Worm (Caenorhabditis elegans) whole organism, early embryonic: ENCODE results near the gene noca-2.

Experiments used
- B0310.2 ChIP-seq: sonication (generic microtip); optimal IDR thresholded peaks from 2 replicates; lab custom pipeline; 2016; ENCODE audit warnings: mild to moderate bottlenecking, missing genetic modification characterization, missing compliant biosample characterization
- F13C5.2 ChIP-seq: sonication (generic microtip); optimal IDR thresholded peaks from 2 replicates; lab custom pipeline; 2017; ENCODE audit warnings: mild to moderate bottlenecking, missing genetic modification characterization, inconsistent platforms, missing compliant biosample characterization
- aly-1 ChIP-seq: sonication (generic microtip); optimal IDR thresholded peaks from 2 replicates; lab custom pipeline; 2016; ENCODE audit warnings: missing genetic modification characterization, missing compliant biosample characterization
- ama-1 ChIP-seq: fragments of 150-350 bp; optimal IDR thresholded peaks from 2 replicates; lab custom pipeline; 2014
- ceh-13 ChIP-seq: fragments of 200-800 bp; sonication (Bioruptor generic); optimal IDR thresholded peaks from 2 replicates; lab custom pipeline; 2018; ENCODE audit warnings: mild to moderate bottlenecking, missing genetic modification characterization, missing compliant biosample characterization
- ceh-36 ChIP-seq: sonication (generic microtip); optimal IDR thresholded peaks from 2 replicates; lab custom pipeline; 2016; ENCODE audit warnings: missing genetic modification characterization, inconsistent platforms, missing compliant biosample characterization
- ets-7 ChIP-seq: sonication (generic microtip); optimal IDR thresholded peaks from 2 replicates; lab custom pipeline; 2016; ENCODE audit warnings: missing genotype, missing genetic modification characterization, missing compliant biosample characterization
- flt-1 ChIP-seq: fragments of 200-800 bp; sonication (Bioruptor generic); IDR thresholded peaks from 2 replicates; pipeline ENCODE4 v1.3.6; 2022; ENCODE audit warnings: missing genetic modification characterization, missing compliant biosample characterization
- hmbx-1 ChIP-seq: sonication (generic microtip); optimal IDR thresholded peaks from 2 replicates; lab custom pipeline; 2016; ENCODE audit warnings: mild to moderate bottlenecking, missing genetic modification characterization, missing compliant biosample characterization
- hmg-4 ChIP-seq: fragments of 200-800 bp; sonication (Bioruptor generic); optimal IDR thresholded peaks from 2 replicates; lab custom pipeline; 2018; ENCODE audit warnings: mild to moderate bottlenecking, missing genetic modification characterization, missing compliant biosample characterization
- hnd-1 ChIP-seq: sonication (generic microtip); optimal IDR thresholded peaks from 2 replicates; lab custom pipeline; 2016; ENCODE audit warnings: missing genetic modification characterization, missing compliant biosample characterization
- pes-1 ChIP-seq: fragments of 200-800 bp; sonication (Bioruptor generic); IDR thresholded peaks from 2 replicates; pipeline ENCODE4 v1.3.6; 2022; ENCODE audit warnings: missing genetic modification reagents, missing genetic modification characterization, missing compliant biosample characterization
- scrt-1 ChIP-seq: fragments of 200-800 bp; sonication (Bioruptor generic); IDR thresholded peaks from 2 replicates; pipeline ENCODE4 v1.3.6; 2022; ENCODE audit warnings: missing genetic modification characterization, missing compliant biosample characterization
- sea-1 ChIP-seq: fragments of 200-800 bp; sonication (Bioruptor generic); conservative IDR thresholded peaks from 2 replicates; pipeline ENCODE4 v1.3.6; 2022; ENCODE audit warnings: missing genetic modification characterization, missing compliant biosample characterization
- tbx-11 ChIP-seq: fragments of 200-800 bp; sonication (Bioruptor generic); IDR thresholded peaks from 2 replicates; pipeline ENCODE4 v1.3.6; 2022; ENCODE audit warnings: missing genetic modification characterization, missing compliant biosample characterization
- tbx-37 ChIP-seq: fragments of 200-800 bp; sonication (Bioruptor generic); conservative IDR thresholded peaks from 2 replicates; pipeline ENCODE4 v1.3.6; 2022; ENCODE audit warnings: missing genetic modification reagents, missing genetic modification characterization, missing compliant biosample characterization
- tra-4 ChIP-seq: sonication (generic microtip); optimal IDR thresholded peaks from 2 replicates; lab custom pipeline; 2017; ENCODE audit warnings: missing genetic modification characterization, missing compliant biosample characterization

The noca-2 gene

DNA sequence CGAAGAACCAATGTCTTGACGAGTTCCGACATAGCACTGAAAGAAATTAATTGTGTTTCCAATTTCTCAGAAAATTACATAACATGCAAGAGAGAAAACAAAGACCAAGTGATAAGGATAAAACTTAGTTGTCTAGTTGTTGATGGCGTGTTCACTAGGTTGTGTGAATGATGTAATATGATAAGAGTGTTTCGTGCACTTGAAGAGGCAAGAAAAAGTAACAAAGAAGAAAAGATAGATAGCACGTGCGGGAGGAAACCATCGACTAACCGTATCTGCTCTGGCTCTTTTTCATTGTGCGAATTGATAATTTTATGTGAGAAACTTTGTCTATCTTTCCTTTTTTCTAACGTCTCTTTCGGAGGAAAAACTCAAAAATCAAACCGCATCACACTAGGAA lies 5.3 kb upstream of the noca-2 start, which contains the start of gene sfxn-1.5:
Gene sfxn-1.5 (minus strand): TSS at position 36 of the 400 bp plus-strand sequence.
- TF ChIP-seq hnd-1 (tag; lab: Kevin White, UChicago) = no peak
- no peak for TF ChIP-seq sea-1 (GFP tag; lab: Robert Waterston, UW)
- TF ChIP-seq B0310.2 (tag; lab: Kevin White, UChicago) = no peak
- no peak for TF ChIP-seq aly-1 (tag; lab: Kevin White, UChicago)
- TF ChIP-seq flt-1 (GFP tag; lab: Robert Waterston, UW) = no peak
- TF ChIP-seq F13C5.2 (tag; lab: Kevin White, UChicago) = no peak
- no peak for TF ChIP-seq ama-1 (lab: Kevin White, UChicago)
- no peak for TF ChIP-seq tra-4
- no peak for TF ChIP-seq hmbx-1 (tag; lab: Kevin White, UChicago)
- no peak for TF ChIP-seq scrt-1 (GFP tag; lab: Robert Waterston, UW)
- no peak for TF ChIP-seq tbx-11 (GFP tag; lab: Robert Waterston, UW)
- TF ChIP-seq hmg-4 (GFP tag; lab: Kevin White, UChicago) = no peak
- no peak for TF ChIP-seq ceh-36
- no peak for TF ChIP-seq pes-1
- no peak for TF ChIP-seq ets-7 (tag; lab: Kevin White, UChicago)
- TF ChIP-seq ceh-13 = no peak
- TF ChIP-seq tbx-37 (GFP tag; lab: Robert Waterston, UW) = no peak

DNA sequence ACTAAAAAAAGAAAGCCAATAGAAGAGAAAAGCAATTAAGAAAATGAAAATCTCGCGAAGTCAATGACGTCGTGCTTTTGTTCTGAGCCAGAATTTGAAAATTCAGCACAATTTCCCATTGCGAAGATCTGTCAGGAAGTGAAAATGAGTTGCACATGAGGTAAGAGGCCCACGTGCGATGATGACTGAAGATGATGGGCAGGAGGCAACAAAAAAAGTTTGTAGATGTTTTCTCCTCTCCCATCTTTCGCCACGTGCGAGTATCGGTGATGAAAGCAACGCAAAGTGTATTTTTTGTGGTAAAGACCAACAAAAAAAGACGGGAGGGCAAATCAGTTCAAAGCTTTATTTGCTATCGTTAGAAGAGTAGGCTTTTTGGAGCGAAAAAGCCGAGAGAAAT lies 4.9 kb upstream of the noca-2 start:
- TF ChIP-seq hmg-4 (GFP tag; lab: Kevin White, UChicago) (no peak), scrt-1 (GFP tag; lab: Robert Waterston, UW) (no peak)

DNA sequence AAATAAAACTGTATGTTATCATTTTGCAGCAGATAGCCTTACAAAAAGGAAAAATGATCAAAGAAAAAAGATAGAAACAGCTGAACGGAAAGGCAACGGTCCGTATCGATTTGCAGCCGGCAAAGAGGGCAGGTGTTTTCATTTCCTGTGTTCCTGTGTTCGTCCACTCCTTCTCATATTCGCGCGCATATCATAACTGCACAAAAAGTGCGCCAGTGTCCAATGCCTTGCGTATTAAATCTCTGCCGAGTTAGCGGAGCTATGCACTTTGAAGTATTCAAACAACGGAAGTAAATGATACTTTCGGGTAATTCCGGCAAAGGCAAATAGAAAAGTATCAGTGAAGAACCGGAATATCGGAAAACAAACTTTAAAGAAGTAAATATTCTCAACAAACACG lies 4.4 kb upstream of the noca-2 start:
- peak; percentile 8 for TF ChIP-seq ceh-36
- 0 out of 2 replicates have a peak, but pooled peaks have one; percentile 16 for TF ChIP-seq flt-1 (GFP tag; lab: Robert Waterston, UW)
- TF ChIP-seq F13C5.2 (tag; lab: Kevin White, UChicago) = no peak
- no peak for TF ChIP-seq ets-7 (tag; lab: Kevin White, UChicago)
- no peak for TF ChIP-seq ceh-13
- no peak for TF ChIP-seq tbx-37 (GFP tag; lab: Robert Waterston, UW)
- TF ChIP-seq tra-4 = no peak
- no peak for TF ChIP-seq scrt-1 (GFP tag; lab: Robert Waterston, UW)
- no peak for TF ChIP-seq tbx-11 (GFP tag; lab: Robert Waterston, UW)
- no peak for TF ChIP-seq hnd-1 (tag; lab: Kevin White, UChicago)
- TF ChIP-seq hmg-4 (GFP tag; lab: Kevin White, UChicago) = peak; percentile 43
- TF ChIP-seq B0310.2 (tag; lab: Kevin White, UChicago) = no peak
- TF ChIP-seq sea-1 (GFP tag; lab: Robert Waterston, UW) = no peak
- TF ChIP-seq hmbx-1 (tag; lab: Kevin White, UChicago) = no peak

DNA sequence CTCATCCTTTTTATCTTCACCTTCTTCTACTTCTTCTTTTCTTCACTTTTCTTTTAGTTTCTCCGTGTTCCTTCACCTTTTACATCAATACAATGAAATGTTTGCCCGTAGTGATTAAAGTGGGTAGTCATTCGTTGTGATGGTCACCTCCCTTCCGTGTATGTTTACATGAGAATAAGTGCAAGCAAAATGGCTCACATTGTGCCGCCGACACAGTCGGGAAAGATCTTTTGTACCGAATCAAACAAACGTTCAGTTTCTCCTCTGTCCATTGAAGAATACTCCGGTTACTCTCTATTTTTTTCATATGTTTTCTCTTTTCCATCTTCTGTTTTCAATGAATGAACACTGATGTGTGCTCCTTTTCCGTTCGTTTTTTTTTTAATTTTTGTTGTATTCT lies 2.7 kb upstream of the noca-2 start:
- TF ChIP-seq pes-1 (no peak), F13C5.2 (tag; lab: Kevin White, UChicago) (no peak), hnd-1 (tag; lab: Kevin White, UChicago) (no peak), aly-1 (tag; lab: Kevin White, UChicago) (no peak), tbx-37 (GFP tag; lab: Robert Waterston, UW) (no peak), flt-1 (GFP tag; lab: Robert Waterston, UW) (no peak), hmg-4 (GFP tag; lab: Kevin White, UChicago) (no peak), ets-7 (tag; lab: Kevin White, UChicago) (no peak), hmbx-1 (tag; lab: Kevin White, UChicago) (no peak), B0310.2 (tag; lab: Kevin White, UChicago) (no peak), tra-4 (no peak), ceh-36 (no peak)

DNA sequence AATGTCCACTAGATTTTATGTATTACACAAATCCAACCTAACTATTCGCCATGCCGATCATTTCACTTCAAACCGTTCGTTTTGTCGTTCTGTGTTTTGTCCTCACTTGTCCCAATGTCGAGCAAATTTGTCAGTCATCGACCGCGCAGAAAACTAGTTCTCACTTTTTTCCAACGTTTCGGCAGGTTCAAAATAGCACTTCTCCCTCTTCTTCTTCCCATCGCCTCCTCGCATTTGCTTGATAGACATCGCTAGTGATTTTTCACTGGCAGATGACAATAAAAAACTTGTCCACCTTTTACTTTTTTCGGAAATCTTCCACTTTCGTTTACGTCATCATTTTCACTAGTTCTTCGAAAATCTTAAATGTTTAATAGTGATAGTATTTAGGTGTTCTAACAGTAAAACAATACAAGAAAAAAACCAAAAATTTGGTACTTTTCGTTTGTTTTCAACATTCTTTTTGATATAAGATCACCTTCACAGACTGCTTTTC lies 1.4 kb upstream of the noca-2 start:
- TF ChIP-seq hnd-1 (tag; lab: Kevin White, UChicago) (no peak), sea-1 (GFP tag; lab: Robert Waterston, UW) (no peak), ets-7 (tag; lab: Kevin White, UChicago) (no peak), F13C5.2 (tag; lab: Kevin White, UChicago) (no peak), B0310.2 (tag; lab: Kevin White, UChicago) (no peak), tbx-11 (GFP tag; lab: Robert Waterston, UW) (no peak), ceh-36 (no peak), tra-4 (no peak), flt-1 (GFP tag; lab: Robert Waterston, UW) (no peak), ceh-13 (no peak), ama-1 (lab: Kevin White, UChicago) (no peak), tbx-37 (GFP tag; lab: Robert Waterston, UW) (no peak), pes-1 (no peak), aly-1 (tag; lab: Kevin White, UChicago) (no peak)

DNA sequence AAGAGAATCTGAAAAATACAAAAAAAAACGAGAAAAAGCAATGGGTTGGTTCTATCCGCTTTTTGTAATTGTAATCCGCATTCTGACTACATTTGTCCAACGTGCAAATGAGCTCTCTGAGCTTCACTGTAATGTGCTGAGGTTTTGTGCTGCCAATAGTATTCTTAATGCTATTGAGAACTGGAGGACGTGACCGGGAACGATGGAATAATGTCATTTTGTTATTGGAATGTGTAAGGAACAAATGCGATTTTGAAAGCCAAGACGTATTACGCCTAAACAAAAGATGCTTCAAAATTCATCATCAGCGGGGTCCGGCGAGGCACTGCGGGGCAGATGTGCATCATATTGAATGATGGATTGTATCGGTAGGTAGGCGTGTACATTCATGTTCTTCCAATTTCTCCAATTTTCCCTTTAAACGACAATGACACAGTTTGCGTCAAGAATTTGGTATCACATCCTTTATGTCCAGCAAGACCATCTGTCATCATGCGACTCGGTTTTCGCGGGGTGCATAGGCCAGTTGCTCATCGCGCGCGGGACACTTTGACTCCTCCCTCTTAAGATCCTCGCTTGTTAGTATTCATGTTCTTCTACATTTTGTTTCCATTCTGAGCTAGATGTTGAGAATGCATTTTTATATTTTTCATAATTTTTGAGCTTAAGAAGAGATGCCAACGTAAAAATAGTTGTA lies 6.3 kb downstream of the noca-2 start:
- no peak for TF ChIP-seq tbx-11 (GFP tag; lab: Robert Waterston, UW)
- no peak for TF ChIP-seq scrt-1 (GFP tag; lab: Robert Waterston, UW)
- no peak for TF ChIP-seq tbx-37 (GFP tag; lab: Robert Waterston, UW)
- TF ChIP-seq ets-7 (tag; lab: Kevin White, UChicago) = no peak
- TF ChIP-seq pes-1 = no peak
- no peak for TF ChIP-seq ceh-36
- no peak for TF ChIP-seq ama-1 (lab: Kevin White, UChicago)
- TF ChIP-seq hmg-4 (GFP tag; lab: Kevin White, UChicago) = no peak
- no peak for TF ChIP-seq ceh-13

DNA sequence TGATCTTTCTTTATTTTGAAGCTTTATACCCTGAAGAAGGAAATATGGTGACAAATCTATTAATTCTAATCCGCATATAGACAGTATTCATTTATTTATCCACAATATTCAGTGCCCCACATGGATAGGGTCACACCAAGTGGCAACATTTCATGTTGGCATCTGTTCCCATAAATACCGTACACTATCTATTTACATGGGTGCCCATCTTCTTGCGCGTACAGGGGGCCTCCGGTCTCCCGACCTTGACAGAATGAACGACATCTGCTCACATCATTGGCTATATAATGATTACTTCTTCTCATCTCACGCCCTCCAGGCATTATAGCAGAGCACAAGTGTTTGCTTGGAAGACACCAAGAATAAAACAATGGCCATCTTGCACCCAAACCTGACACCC lies 8.6 kb downstream of the noca-2 start:
- TF ChIP-seq F13C5.2 (tag; lab: Kevin White, UChicago) = no peak
- no peak for TF ChIP-seq ama-1 (lab: Kevin White, UChicago)
- no peak for TF ChIP-seq aly-1 (tag; lab: Kevin White, UChicago)
- TF ChIP-seq B0310.2 (tag; lab: Kevin White, UChicago) = no peak
- 0 out of 2 replicates have a peak, but pooled peaks have one; percentile 23 for TF ChIP-seq sea-1 (GFP tag; lab: Robert Waterston, UW)
- no peak for TF ChIP-seq flt-1 (GFP tag; lab: Robert Waterston, UW)
